Fruit fly (Drosophila melanogaster): ENCODE results near the gene pix.

The pix gene

DNA sequence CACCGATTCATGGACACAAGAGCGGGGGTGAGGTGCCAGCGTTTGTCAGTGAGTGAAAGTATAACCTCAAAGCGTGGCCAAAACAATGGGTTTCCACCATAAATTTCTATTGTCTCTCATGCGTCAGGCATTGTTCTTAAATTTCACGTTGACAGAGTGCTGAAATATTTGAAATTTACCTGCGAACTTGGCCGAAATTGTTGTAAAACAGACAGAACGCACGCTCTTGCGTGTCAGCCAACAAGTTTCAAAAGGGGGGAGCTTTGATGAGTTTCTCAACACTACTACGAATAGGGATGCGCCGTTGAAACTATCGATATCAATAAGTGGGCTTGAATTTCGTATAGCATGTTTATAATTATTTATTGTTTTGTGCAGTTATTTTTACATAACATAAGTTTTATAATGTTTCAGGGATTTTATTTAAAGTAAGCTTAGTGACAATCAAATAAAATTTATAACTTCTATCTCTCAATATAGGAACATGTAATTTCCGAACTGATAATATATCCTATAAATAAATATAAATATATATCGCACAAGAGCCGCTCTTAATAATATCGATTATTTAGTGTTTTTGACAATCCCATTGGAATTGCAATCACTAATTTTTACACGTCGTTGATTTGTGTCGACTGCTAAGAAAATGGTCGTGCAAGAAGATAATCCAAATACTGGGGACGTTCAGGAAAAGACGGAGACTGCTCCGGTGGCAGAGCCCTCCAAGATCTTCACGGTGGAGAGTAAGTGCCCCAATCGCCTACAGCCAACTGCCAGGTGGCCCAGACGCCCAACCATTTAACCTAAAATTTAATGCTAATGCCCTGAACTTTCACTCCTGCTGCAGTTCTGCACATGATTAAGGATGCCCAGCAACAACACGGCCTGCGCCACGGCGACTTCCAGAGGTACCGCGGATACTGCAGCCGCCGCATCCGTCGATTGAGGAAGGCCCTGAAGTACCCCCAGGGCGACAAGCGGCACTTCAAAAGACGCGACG is at the start of gene pix, which contains the start of gene Srp68:
pix (minus strand) TSS at position 288 of the 1,000 bp plus-strand sequence.
Srp68 (plus strand) TSS at position 569 of the 1,000 bp plus-strand sequence.
- TF ChIP-seq CG9948 (tag; optimal IDR thresholded peaks at IDR 0.05) = peak; percentile 47
- no peak for TF ChIP-seq EcR (GFP tag; optimal IDR thresholded peaks at IDR 0.05)
- no peak for TF ChIP-seq gl (tag; optimal IDR thresholded peaks at IDR 0.05)
- TF ChIP-seq CG12605 (GFP tag; IDR thresholded peaks at IDR 0.05) = 0 out of 2 replicates have a peak, but pooled peaks have one; percentile 25
- peak; percentile 63 for TF ChIP-seq CG8159 (tag; optimal IDR thresholded peaks at IDR 0.05)
- no peak for TF ChIP-seq rn (GFP tag; IDR thresholded peaks at IDR 0.05)
- no peak for TF ChIP-seq CG14655 (GFP tag; optimal IDR thresholded peaks at IDR 0.05)
- TF ChIP-seq CG15710 (tag; optimal IDR thresholded peaks at IDR 0.05) = peak; percentile 65
- TF ChIP-seq CG32121 (GFP tag; IDR thresholded peaks at IDR 0.05) = peak; percentile 30; the same call in 1 of the 2 replicates
- peak; percentile 24 for TF ChIP-seq CG17806 (tag; optimal IDR thresholded peaks at IDR 0.05)
- peak; percentile 34 for TF ChIP-seq Snoo (tag; optimal IDR thresholded peaks at IDR 0.05)
- peak; percentile 59; the same call in 1 of the 3 replicates for TF ChIP-seq fd96Ca (GFP tag; IDR thresholded peaks at IDR 0.05)

DNA sequence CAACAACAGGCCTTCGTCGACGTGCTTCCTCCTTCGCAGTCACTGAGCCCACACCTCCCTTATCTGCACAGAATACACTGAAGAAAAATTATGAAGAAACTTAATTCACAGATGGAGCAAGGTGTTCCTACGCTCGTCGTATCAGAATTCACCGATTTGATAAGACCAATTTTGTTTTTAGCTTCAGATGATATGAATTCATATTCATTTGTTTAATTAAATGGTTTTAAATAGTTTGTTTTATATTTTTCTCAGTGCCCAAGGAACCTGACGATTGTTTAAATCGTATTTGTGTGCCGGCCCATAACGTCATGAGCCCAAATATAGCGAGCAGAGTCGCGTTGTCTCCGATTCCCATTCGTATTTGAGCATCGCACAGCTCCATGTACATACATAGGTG is 49.1 kb upstream of the pix start:
- no peak for TF ChIP-seq fd96Ca (GFP tag; IDR thresholded peaks at IDR 0.05)
- TF ChIP-seq CG34367 (tag; optimal IDR thresholded peaks at IDR 0.05) = peak; percentile 1
- peak; percentile 39 for TF ChIP-seq CG14655 (GFP tag; optimal IDR thresholded peaks at IDR 0.05)

DNA sequence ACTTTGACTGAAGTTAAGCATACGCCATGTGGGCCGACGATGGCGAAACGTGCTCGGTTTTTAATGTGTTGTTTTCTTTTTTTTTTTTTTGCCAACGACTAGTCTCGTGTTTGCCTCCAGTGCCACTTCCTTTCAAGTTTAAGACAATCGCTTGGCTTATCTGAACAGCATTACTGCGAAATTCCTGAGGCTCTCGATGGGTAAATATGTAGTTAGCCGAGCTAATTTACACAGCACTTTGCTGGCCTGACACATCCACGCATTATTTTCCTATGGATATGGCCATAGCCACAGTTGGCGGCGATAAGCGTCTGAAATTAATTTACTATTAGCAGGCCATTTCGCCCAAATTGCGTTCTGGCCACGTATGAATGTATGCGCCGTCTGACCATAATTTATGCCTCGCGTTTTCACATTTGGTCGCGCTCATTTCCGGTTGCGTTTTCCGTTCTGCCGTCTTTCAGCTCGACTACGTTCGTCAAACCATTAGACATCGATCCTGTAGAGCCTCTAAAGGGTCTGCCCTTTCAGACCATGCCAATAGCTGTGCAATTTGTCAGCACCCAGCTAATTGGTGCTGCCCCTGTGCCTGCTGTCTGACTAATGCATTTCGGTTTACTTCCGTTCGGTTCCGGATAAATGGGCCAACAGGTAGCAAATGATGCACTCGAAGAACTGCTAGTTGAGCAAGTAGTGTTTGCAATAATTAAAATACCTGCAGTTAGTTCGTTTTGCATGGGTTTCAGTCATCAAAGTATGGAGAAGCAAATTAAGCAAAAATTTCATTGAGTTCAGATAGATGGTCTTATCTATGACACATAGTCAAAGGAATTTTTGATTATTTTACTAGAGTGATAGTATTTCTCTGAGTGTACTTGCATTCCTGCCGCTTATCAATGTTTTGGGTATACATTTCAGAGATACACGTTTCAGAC is 46.1 kb upstream of the pix start:
- no peak for TF ChIP-seq Snoo (tag; optimal IDR thresholded peaks at IDR 0.05)

DNA sequence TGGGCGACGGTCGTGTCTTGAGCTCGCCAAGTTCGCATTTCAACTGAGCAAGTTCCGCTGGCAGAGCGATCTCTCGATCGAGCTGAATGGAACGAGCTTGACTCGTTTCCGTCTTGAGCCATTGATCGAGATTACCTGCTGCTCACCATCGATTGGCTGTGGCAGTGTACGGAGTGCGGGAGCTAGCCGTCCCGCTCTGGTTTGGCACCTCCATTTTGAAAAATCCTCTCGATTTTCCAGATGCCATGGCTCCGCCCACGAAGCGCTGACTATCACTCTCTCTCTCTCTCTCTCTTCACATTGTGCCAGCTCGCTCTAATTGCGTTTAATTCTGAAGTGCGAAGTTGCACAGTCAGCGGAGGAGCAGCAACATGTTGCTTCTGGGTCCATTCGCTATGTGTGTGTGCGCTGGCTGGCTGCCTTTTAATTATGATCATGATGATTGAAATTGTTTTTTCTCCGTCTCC is 44.7 kb upstream of the pix start, which contains the start of gene Doc2:
Doc2 (minus strand) TSS at position 51 of the 467 bp plus-strand sequence.
- no peak for TF ChIP-seq CG8301 (tag; optimal IDR thresholded peaks at IDR 0.05)
- no peak for TF ChIP-seq CG9948 (tag; optimal IDR thresholded peaks at IDR 0.05)
- TF ChIP-seq gl (tag; optimal IDR thresholded peaks at IDR 0.05) = no peak
- TF ChIP-seq Ets98B (GFP tag; IDR thresholded peaks at IDR 0.05) = no peak
- no peak for TF ChIP-seq Pif1B (GFP tag; optimal IDR thresholded peaks at IDR 0.05)
- TF ChIP-seq CG4496 (GFP tag; IDR thresholded peaks at IDR 0.05) = no peak
- TF ChIP-seq CG15710 (tag; optimal IDR thresholded peaks at IDR 0.05) = no peak
- no peak for TF ChIP-seq rn (GFP tag; IDR thresholded peaks at IDR 0.05)
- no peak for TF ChIP-seq CG14655 (GFP tag; optimal IDR thresholded peaks at IDR 0.05)
- no peak for TF ChIP-seq Snoo (tag; optimal IDR thresholded peaks at IDR 0.05)

DNA sequence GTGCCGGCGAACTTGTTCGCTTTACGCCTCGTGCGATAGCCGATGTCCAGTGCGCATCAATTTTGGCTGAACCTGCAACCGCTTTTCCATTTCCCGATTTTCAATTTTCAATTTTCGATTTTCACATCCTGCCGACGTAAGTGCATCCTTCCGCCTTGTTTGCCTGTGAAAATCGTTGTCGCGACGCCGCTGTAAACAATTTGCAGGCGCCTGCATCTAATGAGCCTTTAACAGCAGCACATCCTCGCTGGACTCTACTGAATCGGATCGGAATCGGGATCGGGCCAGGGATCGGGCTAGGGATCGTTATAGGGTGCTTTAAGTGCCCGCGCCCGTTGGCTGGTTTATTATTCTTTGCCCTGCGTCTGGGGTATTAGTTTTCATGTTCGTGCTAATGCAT is 42.8 kb upstream of the pix start:
- no peak for TF ChIP-seq CG10348 (GFP tag; IDR thresholded peaks at IDR 0.05)
- TF ChIP-seq gl (tag; optimal IDR thresholded peaks at IDR 0.05) = no peak
- TF ChIP-seq rn (GFP tag; IDR thresholded peaks at IDR 0.05) = no peak
- no peak for TF ChIP-seq CG8159 (tag; optimal IDR thresholded peaks at IDR 0.05)
- no peak for TF ChIP-seq CG34367 (tag; optimal IDR thresholded peaks at IDR 0.05)
- no peak for TF ChIP-seq D1 (tag; optimal IDR thresholded peaks at IDR 0.05)
- no peak for TF ChIP-seq CG4496 (GFP tag; IDR thresholded peaks at IDR 0.05)
- TF ChIP-seq Pif1B (GFP tag; optimal IDR thresholded peaks at IDR 0.05) = no peak
- TF ChIP-seq CG13204 (GFP tag; optimal IDR thresholded peaks at IDR 0.05) = no peak

DNA sequence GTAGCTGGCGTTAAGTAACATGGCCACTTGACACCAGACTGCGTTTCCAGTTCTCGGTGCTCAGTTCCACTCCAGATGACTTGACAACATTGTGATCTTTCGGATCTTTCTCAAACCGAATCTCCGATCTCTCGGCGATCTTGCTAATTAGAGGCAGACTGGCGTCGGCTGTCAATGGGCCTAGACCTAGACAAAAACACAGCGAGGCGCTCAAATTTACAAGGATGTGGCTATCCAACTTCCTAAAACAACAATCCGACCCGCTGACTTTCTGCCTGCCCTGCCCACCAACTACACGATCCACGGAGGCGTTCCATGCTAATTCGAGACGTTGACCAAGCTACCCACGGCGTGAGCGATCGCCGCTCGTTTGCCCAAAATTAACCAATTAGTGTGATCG is 39.2 kb upstream of the pix start:
- TF ChIP-seq CG14655 (GFP tag; optimal IDR thresholded peaks at IDR 0.05) (no peak), EcR (GFP tag; optimal IDR thresholded peaks at IDR 0.05) (no peak), CG12605 (GFP tag; IDR thresholded peaks at IDR 0.05) (no peak)

Measured in whole organism, pupa.